Fruit fly (Drosophila melanogaster): ENCODE measurements around the gene cDIP.

- TF ChIP-seq maf-S (GFP tag; optimal IDR thresholded peaks at IDR 0.05) (no peak), CG10654 (GFP tag; optimal IDR thresholded peaks at IDR 0.05) (no peak), dmrt11E (tag; optimal IDR thresholded peaks at IDR 0.05) (no peak)
Measured at dm6 chr3R:21129617-21130016, 31.3 kb downstream of the cDIP start, which contains the start of gene Obp93a.

Data from whole organism, embryonic.